Worm (Caenorhabditis elegans): ENCODE data around the gene Y54F10BM.6.

- TF ChIP-seq C06A6.2 (GFP tag; conservative IDR thresholded peaks at IDR 0.05) (no peak), hmg-20 (GFP tag; IDR thresholded peaks at IDR 0.05) (no peak), nhr-27 (tag; optimal IDR thresholded peaks at IDR 0.05) (no peak), K12H6.12 (tag; optimal IDR thresholded peaks at IDR 0.05) (no peak), ztf-6 (GFP tag; IDR thresholded peaks at IDR 0.05) (no peak), tbp1 (GFP tag; optimal IDR thresholded peaks at IDR 0.05) (no peak), ceh-91 (GFP tag; IDR thresholded peaks at IDR 0.05) (no peak), athp-1 (tag; optimal IDR thresholded peaks at IDR 0.05) (no peak), F10E7.11 (tag; optimal IDR thresholded peaks at IDR 0.05) (no peak), hmg-1.2 (GFP tag; IDR thresholded peaks at IDR 0.05) (no peak), snpc-1.1 (tag; optimal IDR thresholded peaks at IDR 0.05; ENCODE audit: insufficient read depth) (no peak)
These were observed 45.0 kb downstream of the Y54F10BM.6 start, which contains the start of the genes fbxa-1 and Y54F10BM.20 for ce11 chrIII:2308026-2308425.
